Worm (Caenorhabditis elegans) whole organism, young adult: ENCODE results near the gene ubc-15.

Source experiments
- F23B12.7 ChIP-seq: sonication (generic microtip); optimal IDR thresholded peaks from 2 replicates; lab custom pipeline; 2017; ENCODE audit warnings: missing genetic modification characterization, mild to moderate bottlenecking, missing compliant biosample characterization, antibody characterized with exemption, moderate library complexity; ENCODE audit not compliant: insufficient read depth
- F52B5.7 ChIP-seq: sonication (generic microtip); optimal IDR thresholded peaks from 2 replicates; lab custom pipeline; 2016; ENCODE audit warnings: mild to moderate bottlenecking, missing genetic modification characterization, missing compliant biosample characterization
- K11D2.4 ChIP-seq: fragments of 200-800 bp; sonication (Bioruptor generic); IDR thresholded peaks from 2 replicates; pipeline ENCODE4 v1.3.6; 2022; ENCODE audit warnings: missing genetic modification reagents, missing genetic modification characterization, missing compliant biosample characterization
- T07F8.4 ChIP-seq: sonication (generic microtip); optimal IDR thresholded peaks from 2 replicates; lab custom pipeline; 2016; ENCODE audit warnings: mild to moderate bottlenecking, missing genetic modification characterization, moderate library complexity, missing compliant biosample characterization
- T26A5.8 ChIP-seq: sonication (generic microtip); optimal IDR thresholded peaks from 2 replicates; lab custom pipeline; 2016; ENCODE audit warnings: missing genetic modification characterization, missing compliant biosample characterization
- Y53G8AR.9 ChIP-seq: fragments of 200-800 bp; sonication (Bioruptor generic); conservative IDR thresholded peaks from 2 replicates; pipeline ENCODE4 v1.3.6; 2022; ENCODE audit warnings: missing genetic modification reagents, missing genetic modification characterization, missing compliant biosample characterization
- Y79H2A.3 ChIP-seq: fragments of 200-800 bp; sonication (Bioruptor generic); conservative IDR thresholded peaks from 2 replicates; pipeline ENCODE4 v1.3.6; 2022; ENCODE audit warnings: missing genetic modification reagents, missing genetic modification characterization, missing compliant biosample characterization
- Y95B8A.8 ChIP-seq: fragments of 200-800 bp; sonication (Bioruptor generic); IDR thresholded peaks from 2 replicates; pipeline ENCODE4 v1.3.6; 2022; ENCODE audit warnings: missing genetic modification reagents, missing genetic modification characterization, missing compliant biosample characterization
- ZK185.1 ChIP-seq: sonication (generic microtip); optimal IDR thresholded peaks from 2 replicates; lab custom pipeline; 2016; ENCODE audit warnings: mild to moderate bottlenecking, missing genetic modification characterization, missing compliant biosample characterization; ENCODE audit not compliant: poor library complexity, severe bottlenecking
- aptf-2 ChIP-seq: fragments of 200-800 bp; sonication (Bioruptor generic); conservative IDR thresholded peaks from 2 replicates; pipeline ENCODE4 v1.3.6; 2022; ENCODE audit warnings: missing genetic modification reagents, missing genetic modification characterization, missing compliant biosample characterization
- attf-3 ChIP-seq: fragments of 200-800 bp; sonication (Bioruptor generic); conservative IDR thresholded peaks from 2 replicates; pipeline ENCODE4 v1.3.6; 2022; ENCODE audit warnings: missing genetic modification reagents, missing genetic modification characterization, missing compliant biosample characterization
- bed-1 ChIP-seq: fragments of 200-800 bp; sonication (Bioruptor generic); IDR thresholded peaks from 2 replicates; pipeline ENCODE4 v1.3.6; 2022; ENCODE audit warnings: missing genetic modification reagents, missing genetic modification characterization, missing compliant biosample characterization
- ccch-3 ChIP-seq: fragments of 200-800 bp; sonication (Bioruptor generic); optimal IDR thresholded peaks from 2 replicates; lab custom pipeline; 2018; ENCODE audit warnings: mild to moderate bottlenecking, missing genetic modification characterization, missing compliant biosample characterization
- cebp-1 ChIP-seq, 2 experiments: fragments of 200-800 bp in 1 of 2; sonication (Bioruptor generic) in 1 of 2; sonication (generic microtip) in 1 of 2; IDR thresholded peaks in 1 of 2; optimal IDR thresholded peaks in 1 of 2; 2 replicates each; pipeline versions ENCODE4 v1.3.6 to Lab custom; 2017 to 2022; ENCODE audit warnings: missing compliant biosample characterization in 2 of 2, missing genetic modification characterization in 2 of 2, mild to moderate bottlenecking in 1 of 2, missing genetic modification reagents in 1 of 2, moderate library complexity in 1 of 2
- ceh-100 ChIP-seq: fragments of 200-800 bp; sonication (Bioruptor generic); IDR thresholded peaks from 2 replicates; pipeline ENCODE4 v1.3.6; 2022; ENCODE audit warnings: missing genetic modification reagents, missing genetic modification characterization, missing compliant biosample characterization
- ceh-40 ChIP-seq: fragments of 200-800 bp; sonication (Bioruptor generic); IDR thresholded peaks from 2 replicates; pipeline ENCODE4 v1.3.6; 2022; ENCODE audit warnings: missing genetic modification characterization, missing compliant biosample characterization
- ceh-58 ChIP-seq: fragments of 200-800 bp; sonication (Bioruptor generic); IDR thresholded peaks from 2 replicates; pipeline ENCODE4 v1.3.6; 2022; ENCODE audit warnings: missing genetic modification characterization, missing compliant biosample characterization
- ceh-79 ChIP-seq: sonication (generic microtip); optimal IDR thresholded peaks from 2 replicates; lab custom pipeline; 2017; ENCODE audit warnings: mild to moderate bottlenecking, missing genetic modification characterization, missing compliant biosample characterization
- egl-44 ChIP-seq: fragments of 200-800 bp; sonication (Bioruptor generic); IDR thresholded peaks from 2 replicates; pipeline ENCODE4 v1.3.6; 2022; ENCODE audit warnings: missing genetic modification reagents, missing genetic modification characterization, missing compliant biosample characterization
- egrh-3 ChIP-seq: fragments of 200-800 bp; sonication (Bioruptor generic); IDR thresholded peaks from 2 replicates; pipeline ENCODE4 v1.3.6; 2022; ENCODE audit warnings: missing genetic modification reagents, missing genetic modification characterization, missing compliant biosample characterization
- ekl-4 ChIP-seq: fragments of 200-800 bp; sonication (Bioruptor generic); IDR thresholded peaks from 2 replicates; pipeline ENCODE4 v1.3.6; 2022; ENCODE audit warnings: missing genetic modification reagents, missing genetic modification characterization, missing compliant biosample characterization
- ets-4 ChIP-seq: fragments of 200-800 bp; sonication (Bioruptor generic); optimal IDR thresholded peaks from 2 replicates; lab custom pipeline; 2018; ENCODE audit warnings: mild to moderate bottlenecking, missing genetic modification characterization, missing compliant biosample characterization
- fkh-3 ChIP-seq: sonication (generic microtip); optimal IDR thresholded peaks from 2 replicates; lab custom pipeline; 2016; ENCODE audit warnings: mild to moderate bottlenecking, missing genetic modification characterization, missing compliant biosample characterization
- hmg-1.2 ChIP-seq: fragments of 200-800 bp; sonication (Bioruptor generic); IDR thresholded peaks from 2 replicates; pipeline ENCODE4 v1.3.6; 2022; ENCODE audit warnings: missing genetic modification reagents, missing genetic modification characterization, missing compliant biosample characterization
- hmg-20 ChIP-seq: fragments of 200-800 bp; sonication (Bioruptor generic); IDR thresholded peaks from 2 replicates; pipeline ENCODE4 v1.3.6; 2022; ENCODE audit warnings: missing genetic modification reagents, missing genetic modification characterization, missing compliant biosample characterization
- hsf-1 ChIP-seq: fragments of 200-800 bp; sonication (Bioruptor generic); IDR thresholded peaks from 2 replicates; pipeline ENCODE4 v1.3.6; 2022; ENCODE audit warnings: missing genetic modification reagents, missing genetic modification characterization, missing compliant biosample characterization
- lin-35 ChIP-seq, 3 experiments: fragments of 150-350 bp in 2 of 3; sonication (generic microtip) in 1 of 3; optimal IDR thresholded peaks; 2 replicates each; lab custom pipeline; 2014 to 2018; ENCODE audit warnings: missing biosample characterization in 3 of 3, missing genetic modification characterization in 3 of 3, missing genetic modification reagents in 3 of 3
- lsy-27 ChIP-seq: sonication (generic microtip); optimal IDR thresholded peaks from 2 replicates; lab custom pipeline; 2017; ENCODE audit warnings: missing genetic modification characterization, mild to moderate bottlenecking, missing compliant biosample characterization, antibody characterized with exemption, missing genotype, borderline replicate concordance; ENCODE audit not compliant: insufficient read depth
- madf-3 ChIP-seq: fragments of 200-800 bp; sonication (Bioruptor generic); IDR thresholded peaks from 2 replicates; pipeline ENCODE4 v1.3.6; 2022; ENCODE audit warnings: missing genetic modification reagents, missing genetic modification characterization, missing compliant biosample characterization
- mcd-1 ChIP-seq: fragments of 200-800 bp; sonication (Bioruptor generic); IDR thresholded peaks from 2 replicates; pipeline ENCODE4 v1.3.6; 2022; ENCODE audit warnings: missing genetic modification reagents, missing genetic modification characterization, missing compliant biosample characterization
- mxl-1 ChIP-seq: sonication (generic microtip); optimal IDR thresholded peaks from 2 replicates; lab custom pipeline; 2016; ENCODE audit warnings: missing genetic modification characterization, missing compliant biosample characterization
- nhr-120 ChIP-seq: fragments of 200-800 bp; sonication (Bioruptor generic); IDR thresholded peaks from 2 replicates; pipeline ENCODE4 v1.3.6; 2022; ENCODE audit warnings: missing genetic modification characterization, missing compliant biosample characterization
- nhr-80 ChIP-seq: sonication (generic microtip); optimal IDR thresholded peaks from 2 replicates; lab custom pipeline; 2016; ENCODE audit warnings: missing genetic modification characterization, missing compliant biosample characterization
- nhr-90 ChIP-seq: sonication (generic microtip); optimal IDR thresholded peaks from 2 replicates; lab custom pipeline; 2016; ENCODE audit warnings: missing genotype, mild to moderate bottlenecking, missing genetic modification characterization, missing compliant biosample characterization
- sdz-38 ChIP-seq: sonication (generic microtip); optimal IDR thresholded peaks from 2 replicates; lab custom pipeline; 2016; ENCODE audit warnings: missing genotype, missing genetic modification characterization, missing compliant biosample characterization
- sea-2 ChIP-seq: fragments of 200-800 bp; sonication (Bioruptor generic); IDR thresholded peaks from 2 replicates; pipeline ENCODE4 v1.3.6; 2022; ENCODE audit warnings: missing genetic modification characterization, missing compliant biosample characterization
- snpc-4 ChIP-seq, 5 experiments: fragments of 150-350 bp in 1 of 5; sonication (generic microtip) in 4 of 5; optimal IDR thresholded peaks; 2 replicates each; lab custom pipeline; 2014 to 2018; ENCODE audit warnings: missing genetic modification characterization in 5 of 5, missing biosample characterization in 3 of 5, antibody characterized with exemption in 2 of 5, mild to moderate bottlenecking in 2 of 5, missing compliant biosample characterization in 2 of 5, missing genotype in 2 of 5, moderate library complexity in 2 of 5, missing genetic modification reagents in 1 of 5
- somi-1 ChIP-seq: fragments of 200-800 bp; sonication (Bioruptor generic); optimal IDR thresholded peaks from 2 replicates; lab custom pipeline; 2018; ENCODE audit warnings: mild to moderate bottlenecking, missing genetic modification characterization, missing compliant biosample characterization
- unc-130 ChIP-seq: sonication (generic microtip); optimal IDR thresholded peaks from 2 replicates; lab custom pipeline; 2016; ENCODE audit warnings: missing genetic modification reagents, missing genetic modification characterization, missing compliant biosample characterization
- zfh-2 ChIP-seq: fragments of 200-800 bp; sonication (Bioruptor generic); conservative IDR thresholded peaks from 2 replicates; pipeline ENCODE4 v1.3.6; 2022; ENCODE audit warnings: missing genetic modification reagents, missing genetic modification characterization, missing compliant biosample characterization
- ztf-26 ChIP-seq: sonication (generic microtip); optimal IDR thresholded peaks from 2 replicates; lab custom pipeline; 2017; ENCODE audit warnings: missing genetic modification characterization, missing compliant biosample characterization
- ztf-28 ChIP-seq: fragments of 200-800 bp; sonication (Bioruptor generic); IDR thresholded peaks from 2 replicates; pipeline ENCODE4 v1.3.6; 2022; ENCODE audit warnings: missing genetic modification reagents, missing genetic modification characterization, missing compliant biosample characterization

ubc-15 gene

DNA sequence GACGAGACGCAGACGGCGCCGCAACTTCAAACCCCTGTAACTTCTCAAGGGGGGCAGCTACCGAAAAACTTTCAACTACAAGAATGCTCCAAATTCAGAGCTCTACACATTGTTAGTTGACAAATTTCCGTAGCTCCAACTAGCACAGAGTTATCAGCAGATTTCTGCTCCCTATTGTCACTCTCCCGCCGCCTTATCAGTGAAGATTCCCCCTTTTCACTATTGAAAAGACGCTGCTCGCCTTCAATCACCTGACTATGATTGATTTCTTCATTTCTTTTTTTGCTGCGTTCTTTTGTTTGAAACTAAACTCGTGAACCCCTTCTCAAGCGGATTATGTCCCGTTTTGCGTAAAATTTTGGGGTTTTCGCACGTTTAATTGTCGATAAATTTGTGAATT, 9.0 kb upstream of the ubc-15 start:
- no peak for TF ChIP-seq ekl-4
- TF ChIP-seq cebp-1 (GFP tag; IDR thresholded peaks at IDR 0.05; lab: Robert Waterston, UW): no peak
- peak; percentile 24 for TF ChIP-seq cebp-1 (tag; optimal IDR thresholded peaks at IDR 0.05; lab: Kevin White, UChicago)
- no peak for TF ChIP-seq bed-1 (GFP tag; lab: Robert Waterston, UW)
- no peak for TF ChIP-seq ccch-3 (GFP tag; lab: Kevin White, UChicago)
- TF ChIP-seq lin-35 (GFP tag; optimal IDR thresholded peaks at IDR 0.05; lab: Kevin White, UChicago): no peak
- TF ChIP-seq attf-3 (GFP tag; lab: Robert Waterston, UW): no peak
- 0 out of 2 replicates have a peak, but pooled peaks have one; percentile 31 for TF ChIP-seq madf-3 (GFP tag; lab: Robert Waterston, UW)
- no peak for TF ChIP-seq mxl-1
- no peak for TF ChIP-seq fkh-3
- 0 out of 2 replicates have a peak, but pooled peaks have one; percentile 15 for TF ChIP-seq Y95B8A.8 (GFP tag; lab: Robert Waterston, UW)
- no peak for TF ChIP-seq somi-1
- TF ChIP-seq unc-130: no peak
- TF ChIP-seq K11D2.4 (GFP tag; lab: Robert Waterston, UW): no peak
- peak; percentile 63 for TF ChIP-seq nhr-80

- TF ChIP-seq ets-4 (GFP tag; lab: Kevin White, UChicago) (no peak), ceh-58 (GFP tag; lab: Robert Waterston, UW) (no peak), Y79H2A.3 (GFP tag; lab: Robert Waterston, UW) (no peak), Y53G8AR.9 (GFP tag; lab: Robert Waterston, UW) (no peak), egl-44 (GFP tag; lab: Robert Waterston, UW) (no peak), hmg-1.2 (peak; percentile 90), ceh-79 (no peak), hmg-20 (GFP tag; lab: Robert Waterston, UW) (no peak), T07F8.4 (tag; lab: Kevin White, UChicago) (no peak), ztf-28 (GFP tag; lab: Robert Waterston, UW) (no peak), sea-2 (GFP tag; lab: Robert Waterston, UW) (no peak), zfh-2 (GFP tag; lab: Robert Waterston, UW) (peak; percentile 79), nhr-90 (tag; lab: Kevin White, UChicago) (no peak), mcd-1 (GFP tag; lab: Robert Waterston, UW) (0 out of 2 replicates have a peak, but pooled peaks have one; percentile 12), egrh-3 (GFP tag; lab: Robert Waterston, UW) (peak; percentile 45; the same call in 1 of the 2 replicates), ztf-26 (tag; lab: Kevin White, UChicago) (no peak)
Observed at ce11 chrII:2921860-2922259, 8.5 kb upstream of the ubc-15 start.

DNA sequence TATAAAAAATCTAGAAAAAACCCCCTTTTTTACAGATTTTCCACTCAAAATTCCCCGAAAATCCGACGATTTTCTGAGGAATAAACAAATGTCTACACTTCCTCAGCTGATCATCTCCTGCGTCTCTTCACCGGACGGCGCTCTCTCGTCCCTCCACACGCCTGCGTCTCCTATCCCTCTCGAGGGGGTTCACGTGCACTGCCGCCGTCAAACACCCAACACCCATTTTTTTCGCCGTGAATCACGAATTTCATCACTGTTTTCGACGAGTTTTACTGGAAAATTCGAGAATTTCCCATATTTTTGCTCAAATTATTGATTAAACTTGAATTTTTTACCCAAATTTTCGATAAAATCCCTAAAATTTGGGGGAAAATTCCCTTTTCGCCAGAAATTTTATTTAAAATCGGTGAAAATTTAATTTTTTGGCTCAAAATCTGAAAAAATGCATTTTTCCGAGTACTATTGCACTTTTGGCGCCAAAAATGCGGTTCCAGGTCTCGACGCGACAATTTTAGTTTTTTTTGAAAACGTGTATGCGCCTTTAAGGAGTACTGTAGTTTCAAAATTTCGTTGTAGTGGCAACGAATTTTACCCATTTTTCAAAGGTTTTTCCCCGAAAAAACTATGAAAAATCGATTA, 7.5 kb upstream of the ubc-15 start:
- TF ChIP-seq Y95B8A.8 (GFP tag; lab: Robert Waterston, UW) (peak; percentile 81), hsf-1 (GFP tag; lab: Robert Waterston, UW) (peak; percentile 89), T26A5.8 (tag; lab: Kevin White, UChicago) (no peak), ceh-100 (GFP tag; lab: Robert Waterston, UW) (0 out of 2 replicates have a peak, but pooled peaks have one; percentile 21), madf-3 (GFP tag; lab: Robert Waterston, UW) (no peak; the same call in none of the 2 replicates), ets-4 (GFP tag; lab: Kevin White, UChicago) (no peak), mcd-1 (GFP tag; lab: Robert Waterston, UW) (peak; percentile 63), T07F8.4 (tag; lab: Kevin White, UChicago) (no peak), lsy-27 (no peak), F52B5.7 (peak; percentile 37), cebp-1 (GFP tag; IDR thresholded peaks at IDR 0.05; lab: Robert Waterston, UW) (peak; percentile 84), cebp-1 (tag; optimal IDR thresholded peaks at IDR 0.05; lab: Kevin White, UChicago) (peak; percentile 93), ZK185.1 (tag; lab: Kevin White, UChicago) (no peak), ceh-79 (peak; percentile 68), ceh-40 (GFP tag; lab: Robert Waterston, UW) (no peak), F23B12.7 (no peak), aptf-2 (GFP tag; lab: Robert Waterston, UW) (no peak), snpc-4 (GFP tag; optimal IDR thresholded peaks at IDR 0.05; lab: Kevin White, UChicago) (peak; percentile 22), snpc-4 (tag; optimal IDR thresholded peaks at IDR 0.05; lab: Kevin White, UChicago) (peak in 2 of 4 experiments; percentile 39 to 45), nhr-80 (peak; percentile 3), nhr-120 (no peak), sdz-38 (no peak), ekl-4 (0 out of 2 replicates have a peak, but pooled peaks have one; percentile 68), ztf-28 (GFP tag; lab: Robert Waterston, UW) (no peak)
